Fruit fly (Drosophila melanogaster) whole organism, embryonic: Measurements from ENCODE around the gene CG3335.
A peak's percentile ranks its signal among the peaks of the same experiment; 100 is the strongest.

ENCODE experiments used
- Abd-B ChIP-seq: fragments of 200-800 bp; sonication (Bioruptor generic); optimal IDR thresholded peaks from 2 replicates; lab custom pipeline; 2018; ENCODE audit warnings: missing biosample characterization, mild to moderate bottlenecking, missing genetic modification characterization, moderate library complexity
- Adf1 ChIP-seq: fragments of 200-800 bp; sonication (Bioruptor generic); IDR thresholded peaks from 2 replicates; pipeline ENCODE4 v1.3.6; 2022; ENCODE audit warnings: missing biosample characterization, missing genetic modification characterization
- Bdp1 ChIP-seq: fragments of 200-800 bp; sonication (Bioruptor generic); optimal IDR thresholded peaks from 3 replicates; lab custom pipeline; 2016; ENCODE audit warnings: missing biosample characterization, missing genetic modification characterization
- Blimp-1 ChIP-seq: fragments of 200-800 bp; sonication (Bioruptor generic); optimal IDR thresholded peaks from 3 replicates; lab custom pipeline; 2018; ENCODE audit warnings: missing biosample characterization, missing genetic modification characterization, mild to moderate bottlenecking, moderate library complexity, missing genetic modification reagents
- BtbVII ChIP-seq: fragments of 200-800 bp; sonication (Bioruptor generic); optimal IDR thresholded peaks from 3 replicates; lab custom pipeline; 2017; ENCODE audit warnings: missing biosample characterization, mild to moderate bottlenecking, missing genetic modification characterization
- CG10565 ChIP-seq: fragments of 200-800 bp; sonication (Bioruptor generic); optimal IDR thresholded peaks from 3 replicates; lab custom pipeline; 2016; ENCODE audit warnings: missing biosample characterization, mild to moderate bottlenecking, missing genetic modification characterization
- CG11723 ChIP-seq: fragments of 200-800 bp; sonication (Bioruptor generic); optimal IDR thresholded peaks from 2 replicates; lab custom pipeline; 2017; ENCODE audit warnings: missing biosample characterization, mild to moderate bottlenecking, missing genetic modification characterization
- CG13624 ChIP-seq: fragments of 200-800 bp; sonication (Bioruptor generic); optimal IDR thresholded peaks from 2 replicates; lab custom pipeline; 2016; ENCODE audit warnings: missing biosample characterization, missing genetic modification characterization
- CG1603 ChIP-seq: fragments of 200-800 bp; sonication (Bioruptor generic); optimal IDR thresholded peaks from 2 replicates; lab custom pipeline; 2019; ENCODE audit warnings: missing biosample characterization, mild to moderate bottlenecking, missing genetic modification characterization, moderate library complexity
- CG17385 ChIP-seq: fragments of 200-800 bp; sonication (Bioruptor generic); optimal IDR thresholded peaks from 3 replicates; lab custom pipeline; 2018; ENCODE audit warnings: missing biosample characterization, mild to moderate bottlenecking, missing genetic modification characterization
- CG2678 ChIP-seq: fragments of 200-800 bp; sonication (Bioruptor generic); optimal IDR thresholded peaks from 3 replicates; lab custom pipeline; 2019; ENCODE audit warnings: missing biosample characterization, mild to moderate bottlenecking, missing genetic modification characterization, moderate library complexity
- CG2889 ChIP-seq: fragments of 200-800 bp; sonication (Bioruptor generic); IDR thresholded peaks from 3 replicates; pipeline ENCODE4 v1.3.6; 2022; ENCODE audit warnings: missing biosample characterization, missing genetic modification characterization
- CG34224 ChIP-seq: fragments of 200-800 bp; sonication (Bioruptor generic); IDR thresholded peaks from 3 replicates; pipeline ENCODE4 v1.3.6; 2022; ENCODE audit warnings: missing biosample characterization, missing genetic modification characterization; ENCODE audit not compliant: partially characterized antibody
- CG6272 ChIP-seq: fragments of 200-800 bp; sonication (Bioruptor generic); IDR thresholded peaks from 2 replicates; pipeline ENCODE4 v1.3.6; 2022; ENCODE audit warnings: missing biosample characterization, missing genetic modification characterization
- CG6765 ChIP-seq: fragments of 200-800 bp; sonication (Bioruptor generic); optimal IDR thresholded peaks from 3 replicates; lab custom pipeline; 2017; ENCODE audit warnings: missing biosample characterization, mild to moderate bottlenecking, missing genetic modification characterization
- CG7372 ChIP-seq: fragments of 200-800 bp; sonication (Bioruptor generic); IDR thresholded peaks from 2 replicates; pipeline ENCODE4 v1.3.6; 2022; ENCODE audit warnings: missing biosample characterization, missing genetic modification characterization
- CG7928 ChIP-seq: fragments of 200-800 bp; sonication (Bioruptor generic); optimal IDR thresholded peaks from 2 replicates; lab custom pipeline; 2017; ENCODE audit warnings: missing biosample characterization, mild to moderate bottlenecking, missing genetic modification characterization
- CG8388 ChIP-seq: fragments of 200-800 bp; sonication (Bioruptor generic); optimal IDR thresholded peaks from 2 replicates; lab custom pipeline; 2019; ENCODE audit warnings: missing biosample characterization, mild to moderate bottlenecking, missing genetic modification characterization, moderate library complexity
- CG8944 ChIP-seq: fragments of 200-800 bp; sonication (Bioruptor generic); optimal IDR thresholded peaks from 3 replicates; lab custom pipeline; 2016; ENCODE audit warnings: missing biosample characterization, missing genetic modification characterization
- Deaf1 ChIP-seq: fragments of 200-800 bp; optimal IDR thresholded peaks from 3 replicates; lab custom pipeline; 2019; ENCODE audit warnings: missing biosample characterization, mild to moderate bottlenecking, missing genetic modification characterization, moderate library complexity
- Doc3 ChIP-seq: fragments of 200-800 bp; sonication (Bioruptor generic); IDR thresholded peaks from 3 replicates; pipeline ENCODE4 v1.3.6; 2022; ENCODE audit warnings: missing biosample characterization, missing genetic modification characterization; ENCODE audit not compliant: partially characterized antibody
- Dp ChIP-seq: fragments of 200-800 bp; sonication (Bioruptor generic); optimal IDR thresholded peaks from 2 replicates; lab custom pipeline; 2018; ENCODE audit warnings: missing biosample characterization, mild to moderate bottlenecking, missing genetic modification characterization, moderate library complexity
- Ets65A ChIP-seq: fragments of 200-800 bp; sonication (Bioruptor generic); peaks from one replicate; lab custom pipeline; 2016; ENCODE audit warnings: missing biosample characterization, missing genetic modification characterization
- Hand ChIP-seq: fragments of 200-800 bp; sonication (Bioruptor generic); optimal IDR thresholded peaks from 2 replicates; lab custom pipeline; 2017; ENCODE audit warnings: mild to moderate bottlenecking, missing biosample characterization, missing genetic modification reagents, missing genetic modification characterization
- Med ChIP-seq: fragments of 200-800 bp; sonication (Bioruptor generic); peaks from one replicate; lab custom pipeline; 2016; ENCODE audit warnings: missing biosample characterization, missing genetic modification characterization, mild to moderate bottlenecking, inconsistent platforms, moderate library complexity
- Scr ChIP-seq: fragments of 200-800 bp; sonication (Bioruptor generic); IDR thresholded peaks from 2 replicates; pipeline ENCODE4 v1.3.6; 2022; ENCODE audit warnings: missing biosample characterization, missing genetic modification characterization; ENCODE audit not compliant: partially characterized antibody
- Usf ChIP-seq: fragments of 200-800 bp; sonication (Bioruptor generic); optimal IDR thresholded peaks from 2 replicates; lab custom pipeline; 2017; ENCODE audit warnings: missing genotype, missing biosample characterization, missing genetic modification characterization
- YL-1 ChIP-seq: fragments of 200-800 bp; sonication (Bioruptor generic); optimal IDR thresholded peaks from 3 replicates; lab custom pipeline; 2017; ENCODE audit warnings: missing biosample characterization, mild to moderate bottlenecking, missing genetic modification characterization
- bsh ChIP-seq, 2 experiments: fragments of 200-800 bp; sonication (Bioruptor generic); optimal IDR thresholded peaks; 2 replicates each; lab custom pipeline; 2017 to 2018; ENCODE audit warnings: mild to moderate bottlenecking in 2 of 2, missing biosample characterization in 2 of 2, missing genetic modification characterization in 2 of 2, moderate library complexity in 1 of 2
- btn ChIP-seq: fragments of 200-800 bp; sonication (Bioruptor generic); optimal IDR thresholded peaks from 2 replicates; lab custom pipeline; 2016; ENCODE audit warnings: missing biosample characterization, missing genetic modification characterization
- cas ChIP-seq: fragments of 200-800 bp; sonication (Bioruptor generic); IDR thresholded peaks from 2 replicates; pipeline ENCODE4 v1.3.6; 2022; ENCODE audit warnings: missing biosample characterization, missing genetic modification characterization
- eve ChIP-seq, 2 experiments: fragments of >200 bp; optimal IDR thresholded peaks; 2 replicates each; lab custom pipeline; 2017; ENCODE audit warnings: missing biosample characterization in 2 of 2, missing genetic modification characterization in 2 of 2
- gem ChIP-seq: fragments of 200-800 bp; sonication (Bioruptor generic); optimal IDR thresholded peaks from 2 replicates; lab custom pipeline; 2019; ENCODE audit warnings: missing biosample characterization, mild to moderate bottlenecking, missing genetic modification characterization, moderate library complexity
- lab ChIP-seq: fragments of 200-800 bp; sonication (Bioruptor generic); optimal IDR thresholded peaks from 3 replicates; lab custom pipeline; 2017; ENCODE audit warnings: missing biosample characterization, missing genetic modification characterization, mild to moderate bottlenecking, moderate library complexity, missing genetic modification reagents
- mirr ChIP-seq: fragments of 200-800 bp; sonication (Bioruptor generic); optimal IDR thresholded peaks from 3 replicates; lab custom pipeline; 2018; ENCODE audit warnings: missing biosample characterization, mild to moderate bottlenecking, missing genetic modification characterization
- sna ChIP-seq: fragments of 200-800 bp; sonication (Bioruptor generic); IDR thresholded peaks from 2 replicates; pipeline ENCODE4 v1.3.6; 2022; ENCODE audit warnings: missing biosample characterization, missing genetic modification characterization; ENCODE audit not compliant: partially characterized antibody
- sug ChIP-seq: fragments of 200-800 bp; optimal IDR thresholded peaks from 2 replicates; lab custom pipeline; 2019; ENCODE audit warnings: missing biosample characterization, mild to moderate bottlenecking, missing genetic modification characterization, moderate library complexity
- unc-4 ChIP-seq: fragments of 200-800 bp; sonication (Bioruptor generic); IDR thresholded peaks from 2 replicates; pipeline ENCODE4 v1.3.6; 2022; ENCODE audit warnings: missing biosample characterization, missing genetic modification characterization; ENCODE audit not compliant: partially characterized antibody
- vvl ChIP-seq: fragments of 200-800 bp; sonication (Bioruptor generic); IDR thresholded peaks from 2 replicates; pipeline ENCODE4 v1.3.6; 2022; ENCODE audit warnings: missing biosample characterization, missing genetic modification characterization

Gene CG3335

DNA sequence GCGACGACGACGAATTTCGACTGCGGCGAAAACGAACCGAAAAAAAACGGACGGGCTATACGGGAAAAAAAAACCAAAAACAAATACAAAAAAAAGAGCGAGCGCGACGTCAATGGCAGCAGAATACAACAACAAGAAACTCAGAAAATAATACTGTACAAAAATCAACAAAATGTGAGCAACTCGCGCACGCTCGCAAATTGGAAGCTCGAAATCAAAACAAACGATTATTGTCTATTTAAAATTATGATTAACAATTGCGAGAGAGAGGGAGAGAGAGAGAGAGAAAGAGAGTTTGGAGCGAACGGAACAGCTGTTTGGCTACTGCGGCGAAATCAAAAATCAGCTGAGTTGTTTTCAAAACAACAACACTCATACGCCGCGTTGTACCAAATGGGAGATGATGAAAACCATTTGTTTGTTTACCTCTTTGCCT, 51.5 kb downstream of the CG3335 start (continued):
- 0 out of 2 replicates have a peak, but pooled peaks have one; percentile 33 for TF ChIP-seq unc-4 (GFP tag; lab: Robert Waterston, UW)
- no peak for TF ChIP-seq bsh (GFP tag; optimal IDR thresholded peaks at IDR 0.05; lab: Kevin White, UChicago)
- TF ChIP-seq CG17385 = peak; percentile 22
- TF ChIP-seq CG10565 = no peak
- TF ChIP-seq Bdp1 = no peak
- peak; percentile 6 for TF ChIP-seq mirr (GFP tag; lab: Kevin White, UChicago)
- TF ChIP-seq CG1603 (tag; lab: Kevin White, UChicago) = no peak
- no peak for TF ChIP-seq Usf
- TF ChIP-seq Hand (GFP tag; lab: Kevin White, UChicago) = no peak
- no peak for TF ChIP-seq CG13624 (GFP tag; lab: Kevin White, UChicago)
- TF ChIP-seq Med (GFP tag; lab: Kevin White, UChicago) = no peak
- no peak for TF ChIP-seq YL-1 (GFP tag; lab: Kevin White, UChicago)
- peak; percentile 19 for TF ChIP-seq lab (GFP tag; lab: Kevin White, UChicago)
- TF ChIP-seq CG34224 (GFP tag; lab: Robert Waterston, UW) = peak; percentile 72
- TF ChIP-seq btn (GFP tag; lab: Kevin White, UChicago) = no peak
- peak; percentile 48 for TF ChIP-seq BtbVII (GFP tag; lab: Kevin White, UChicago)
- no peak for TF ChIP-seq Blimp-1
- no peak for TF ChIP-seq CG11723 (GFP tag; lab: Kevin White, UChicago)
- TF ChIP-seq Dp (GFP tag; lab: Kevin White, UChicago) = no peak
- TF ChIP-seq Scr (GFP tag; lab: Robert Waterston, UW) = 0 out of 2 replicates have a peak, but pooled peaks have one; percentile 20
- TF ChIP-seq CG6765 (GFP tag; lab: Kevin White, UChicago) = no peak
- TF ChIP-seq cas (GFP tag; lab: Robert Waterston, UW) = no peak
- TF ChIP-seq CG8944 (GFP tag; lab: Kevin White, UChicago) = no peak
- no peak for TF ChIP-seq CG7928 (GFP tag; lab: Kevin White, UChicago)
- no peak for TF ChIP-seq gem (tag; lab: Kevin White, UChicago)
- peak; percentile 70; the same call in 1 of the 2 replicates for TF ChIP-seq Adf1 (GFP tag; lab: Robert Waterston, UW)
- peak in 1 of 2 experiments; percentile 23 for TF ChIP-seq eve (GFP tag; optimal IDR thresholded peaks at IDR 0.05; lab: Kevin White, UChicago)
- TF ChIP-seq CG6272 (GFP tag; lab: Robert Waterston, UW) = no peak
- no peak for TF ChIP-seq sug (tag; lab: Kevin White, UChicago)
- no peak for TF ChIP-seq vvl (GFP tag; lab: Robert Waterston, UW)
- peak; percentile 59; the same call in 1 of the 2 replicates for TF ChIP-seq sna (GFP tag; lab: Robert Waterston, UW)
- TF ChIP-seq Deaf1 (tag; lab: Kevin White, UChicago) = peak; percentile 62
- peak; percentile 56; the same call in 2 of the 3 replicates for TF ChIP-seq Doc3 (GFP tag; lab: Robert Waterston, UW)
- TF ChIP-seq CG8388 (GFP tag; lab: Kevin White, UChicago) = no peak
- peak; percentile 12 for TF ChIP-seq CG2678 (tag; lab: Kevin White, UChicago)
- TF ChIP-seq CG2889 = no peak
- TF ChIP-seq Abd-B (GFP tag; lab: Kevin White, UChicago) = no peak
- TF ChIP-seq CG7372 (GFP tag; lab: Robert Waterston, UW) = peak; percentile 61
- no peak for TF ChIP-seq Ets65A (GFP tag; lab: Kevin White, UChicago)
- TF ChIP-seq, all 482 proteins: peak for 42
